Fruit fly (Drosophila melanogaster) whole organism, prepupa: ENCODE data around the gene Exn.
A peak's percentile ranks its signal among the peaks of the same experiment; 100 is the strongest.

Experiments used
- Blimp-1 ChIP-seq: fragments of 200-800 bp; sonication (Bioruptor generic); optimal IDR thresholded peaks from 3 replicates; lab custom pipeline; 2017; ENCODE audit warnings: missing biosample characterization, missing genetic modification characterization, mild to moderate bottlenecking, moderate library complexity, missing genetic modification reagents
- CG10631 ChIP-seq: fragments of 200-800 bp; sonication (Bioruptor generic); optimal IDR thresholded peaks from 2 replicates; lab custom pipeline; 2016; ENCODE audit warnings: missing biosample characterization, missing genetic modification characterization
- CG10669 ChIP-seq: fragments of 200-800 bp; sonication (Bioruptor generic); optimal IDR thresholded peaks from 3 replicates; lab custom pipeline; 2018; ENCODE audit warnings: missing biosample characterization, mild to moderate bottlenecking, missing genetic modification characterization, moderate library complexity
- CG11294 ChIP-seq: fragments of 200-800 bp; sonication (Bioruptor generic); IDR thresholded peaks from 2 replicates; pipeline ENCODE4 v1.3.6; 2022; ENCODE audit warnings: missing biosample characterization, missing genetic modification characterization
- CG15336 ChIP-seq: fragments of 200-800 bp; sonication (Bioruptor generic); IDR thresholded peaks from 2 replicates; pipeline ENCODE4 v1.3.6; 2022; ENCODE audit warnings: missing biosample characterization, missing genetic modification characterization
- CG16779 ChIP-seq: fragments of 200-800 bp; sonication (Bioruptor generic); optimal IDR thresholded peaks from 3 replicates; lab custom pipeline; 2017; ENCODE audit warnings: missing biosample characterization, mild to moderate bottlenecking, missing genetic modification characterization
- CG3032 ChIP-seq: fragments of 200-800 bp; optimal IDR thresholded peaks from 2 replicates; lab custom pipeline; 2019; ENCODE audit warnings: missing biosample characterization, mild to moderate bottlenecking, missing genetic modification characterization, moderate library complexity
- CG31627 ChIP-seq: fragments of 200-800 bp; sonication (Bioruptor generic); optimal IDR thresholded peaks from 3 replicates; lab custom pipeline; 2016; ENCODE audit warnings: missing biosample characterization, missing genetic modification characterization
- CG32006 ChIP-seq: fragments of 200-800 bp; sonication (Bioruptor generic); optimal IDR thresholded peaks from 3 replicates; lab custom pipeline; 2017; ENCODE audit warnings: missing biosample characterization, mild to moderate bottlenecking, missing genetic modification characterization
- CG34406 ChIP-seq: fragments of 200-800 bp; sonication (Bioruptor generic); optimal IDR thresholded peaks from 3 replicates; lab custom pipeline; 2016; ENCODE audit warnings: missing biosample characterization, missing genetic modification characterization
- CG3919 ChIP-seq: fragments of 200-800 bp; sonication (Bioruptor generic); optimal IDR thresholded peaks from 3 replicates; lab custom pipeline; 2016; ENCODE audit warnings: missing biosample characterization, missing genetic modification characterization
- CG4318 ChIP-seq: fragments of 200-800 bp; sonication (Bioruptor generic); optimal IDR thresholded peaks from 3 replicates; lab custom pipeline; 2017; ENCODE audit warnings: missing biosample characterization, mild to moderate bottlenecking, missing genetic modification characterization
- CG6808 ChIP-seq: fragments of 200-800 bp; sonication (Bioruptor generic); optimal IDR thresholded peaks from 3 replicates; lab custom pipeline; 2017; ENCODE audit warnings: missing biosample characterization, missing genetic modification characterization, mild to moderate bottlenecking, moderate library complexity, missing genetic modification reagents
- CG6854 ChIP-seq: fragments of 200-800 bp; sonication (Bioruptor generic); optimal IDR thresholded peaks from 2 replicates; lab custom pipeline; 2017; ENCODE audit warnings: missing biosample characterization, mild to moderate bottlenecking, missing genetic modification characterization
- CG7368 ChIP-seq: fragments of 200-800 bp; sonication (Bioruptor generic); optimal IDR thresholded peaks from 3 replicates; lab custom pipeline; 2016; ENCODE audit warnings: missing biosample characterization, missing genetic modification characterization
- CG8119 ChIP-seq: fragments of 200-800 bp; sonication (Bioruptor generic); IDR thresholded peaks from 3 replicates; pipeline ENCODE4 v1.3.6; 2022; ENCODE audit warnings: missing biosample characterization, missing genetic modification characterization
- CG8319 ChIP-seq: fragments of 200-800 bp; sonication (Bioruptor generic); optimal IDR thresholded peaks from 3 replicates; lab custom pipeline; 2016; ENCODE audit warnings: missing biosample characterization, missing genetic modification characterization
- CG8632 ChIP-seq: fragments of 200-800 bp; sonication (Bioruptor generic); optimal IDR thresholded peaks from 3 replicates; lab custom pipeline; 2016; ENCODE audit warnings: missing biosample characterization, missing genetic modification characterization
- CG9139 ChIP-seq: fragments of 200-800 bp; sonication (Bioruptor generic); optimal IDR thresholded peaks from 3 replicates; lab custom pipeline; 2017; ENCODE audit warnings: missing biosample characterization, mild to moderate bottlenecking, missing genetic modification characterization
- Eip75B ChIP-seq: fragments of 200-800 bp; sonication (Bioruptor generic); optimal IDR thresholded peaks from 3 replicates; lab custom pipeline; 2016; ENCODE audit warnings: missing biosample characterization, missing genetic modification characterization
- Eip78C ChIP-seq: fragments of 200-800 bp; sonication (Bioruptor generic); peaks from one replicate; lab custom pipeline; 2016; ENCODE audit warnings: missing biosample characterization, missing genetic modification characterization
- Eip93F ChIP-seq: fragments of 200-800 bp; sonication (Bioruptor generic); optimal IDR thresholded peaks from 2 replicates; lab custom pipeline; 2016; ENCODE audit warnings: missing biosample characterization, mild to moderate bottlenecking, missing genetic modification characterization
- Ets21C ChIP-seq: fragments of 200-800 bp; sonication (Bioruptor generic); optimal IDR thresholded peaks from 3 replicates; lab custom pipeline; 2016; ENCODE audit warnings: missing biosample characterization, missing genetic modification characterization
- Ets96B ChIP-seq: fragments of 200-800 bp; optimal IDR thresholded peaks from 2 replicates; lab custom pipeline; 2019; ENCODE audit warnings: missing biosample characterization, mild to moderate bottlenecking, missing genetic modification characterization, moderate library complexity
- Hr4 ChIP-seq: fragments of 200-800 bp; sonication (Bioruptor generic); optimal IDR thresholded peaks from 3 replicates; lab custom pipeline; 2016; ENCODE audit warnings: missing biosample characterization, missing genetic modification characterization
- Lpt ChIP-seq: fragments of 200-800 bp; sonication (Bioruptor generic); optimal IDR thresholded peaks from 3 replicates; lab custom pipeline; 2016; ENCODE audit warnings: missing biosample characterization, missing genetic modification characterization
- OdsH ChIP-seq: fragments of 200-800 bp; sonication (Bioruptor generic); optimal IDR thresholded peaks from 3 replicates; lab custom pipeline; 2016; ENCODE audit warnings: missing biosample characterization, missing genetic modification characterization
- Smox ChIP-seq: fragments of 200-800 bp; sonication (Bioruptor generic); optimal IDR thresholded peaks from 3 replicates; lab custom pipeline; 2016; ENCODE audit warnings: missing biosample characterization, missing genetic modification characterization
- Sox102F ChIP-seq: fragments of 200-800 bp; sonication (Bioruptor generic); optimal IDR thresholded peaks from 2 replicates; lab custom pipeline; 2016; ENCODE audit warnings: missing biosample characterization, mild to moderate bottlenecking, missing genetic modification characterization
- Sox14 ChIP-seq: fragments of 200-800 bp; sonication (Bioruptor generic); optimal IDR thresholded peaks from 3 replicates; lab custom pipeline; 2016; ENCODE audit warnings: missing biosample characterization, missing genetic modification characterization
- Sox15 ChIP-seq: fragments of 200-800 bp; sonication (Bioruptor generic); optimal IDR thresholded peaks from 3 replicates; lab custom pipeline; 2016; ENCODE audit warnings: missing biosample characterization, missing genetic modification characterization
- achi ChIP-seq: fragments of 200-800 bp; sonication (Bioruptor generic); optimal IDR thresholded peaks from 3 replicates; lab custom pipeline; 2016; ENCODE audit warnings: missing biosample characterization, missing genetic modification characterization
- cyc ChIP-seq: fragments of 200-800 bp; sonication (Bioruptor generic); optimal IDR thresholded peaks from 3 replicates; lab custom pipeline; 2016; ENCODE audit warnings: missing biosample characterization, missing genetic modification characterization
- dac ChIP-seq: fragments of 200-800 bp; sonication (Bioruptor generic); optimal IDR thresholded peaks from 2 replicates; lab custom pipeline; 2017; ENCODE audit warnings: missing biosample characterization, mild to moderate bottlenecking, missing genetic modification characterization
- dsx ChIP-seq: fragments of 200-800 bp; optimal IDR thresholded peaks from 3 replicates; lab custom pipeline; 2019; ENCODE audit warnings: missing biosample characterization, mild to moderate bottlenecking, missing genetic modification characterization, moderate library complexity; ENCODE audit not compliant: poor library complexity, severe bottlenecking
- eg ChIP-seq: fragments of 200-800 bp; sonication (Bioruptor generic); IDR thresholded peaks from 3 replicates; pipeline ENCODE4 v1.3.6; 2022; ENCODE audit warnings: missing biosample characterization, missing genetic modification characterization
- fd59A ChIP-seq: fragments of 200-800 bp; sonication (Bioruptor generic); optimal IDR thresholded peaks from 2 replicates; lab custom pipeline; 2017; ENCODE audit warnings: missing biosample characterization, mild to moderate bottlenecking, missing genetic modification characterization, missing genetic modification reagents
- fd85E ChIP-seq: fragments of 200-800 bp; sonication (Bioruptor generic); optimal IDR thresholded peaks from 3 replicates; lab custom pipeline; 2016; ENCODE audit warnings: missing biosample characterization, missing genetic modification characterization
- fkh ChIP-seq: fragments of 200-800 bp; sonication (Bioruptor generic); optimal IDR thresholded peaks from 3 replicates; lab custom pipeline; 2017; ENCODE audit warnings: missing biosample characterization, mild to moderate bottlenecking, missing genetic modification characterization, moderate library complexity
- lz ChIP-seq: fragments of 200-800 bp; sonication (Bioruptor generic); optimal IDR thresholded peaks from 3 replicates; lab custom pipeline; 2016; ENCODE audit warnings: missing biosample characterization, missing genetic modification characterization
- pdm3 ChIP-seq: fragments of 200-800 bp; sonication (Bioruptor generic); optimal IDR thresholded peaks from 3 replicates; lab custom pipeline; 2016; ENCODE audit warnings: missing biosample characterization, missing genetic modification characterization
- salr ChIP-seq, 2 experiments: fragments of 200-800 bp; sonication (Bioruptor generic); optimal IDR thresholded peaks; 3 replicates each; lab custom pipeline; 2016 to 2018; ENCODE audit warnings: missing biosample characterization in 2 of 2, missing genetic modification characterization in 2 of 2, mild to moderate bottlenecking in 1 of 2
- ss ChIP-seq, 2 experiments: fragments of 200-800 bp; sonication (Bioruptor generic); optimal IDR thresholded peaks; 2 replicates in 1 of 2; 3 replicates in 1 of 2; lab custom pipeline; 2017 to 2018; ENCODE audit warnings: mild to moderate bottlenecking in 2 of 2, missing biosample characterization in 2 of 2, missing genetic modification characterization in 2 of 2, moderate library complexity in 1 of 2
- svp ChIP-seq: fragments of 200-800 bp; sonication (Bioruptor generic); peaks from one replicate; lab custom pipeline; 2016; ENCODE audit warnings: missing biosample characterization, missing genetic modification characterization
- vri ChIP-seq: fragments of 200-800 bp; sonication (Bioruptor generic); optimal IDR thresholded peaks from 3 replicates; lab custom pipeline; 2016; ENCODE audit warnings: missing biosample characterization, mild to moderate bottlenecking, missing genetic modification characterization

The Exn gene

dm6 chr3L:16955219-16956002 is 14.4 kb upstream of the Exn start (continued):
- TF ChIP-seq achi (GFP tag; lab: Kevin White, UChicago): no peak
- 0 out of 3 replicates have a peak, but pooled peaks have one; percentile 18 for TF ChIP-seq CG8119 (GFP tag; lab: Robert Waterston, UW)
- no peak for TF ChIP-seq svp
- no peak for TF ChIP-seq ss (GFP tag; optimal IDR thresholded peaks at IDR 0.05; lab: Kevin White, UChicago)
- TF ChIP-seq OdsH: no peak
- no peak for TF ChIP-seq Smox (GFP tag; lab: Kevin White, UChicago)
- TF ChIP-seq fd85E: no peak
- no peak for TF ChIP-seq Ets21C (GFP tag; lab: Kevin White, UChicago)
- peak; percentile 1 for TF ChIP-seq fkh
- no peak for TF ChIP-seq Sox15
- no peak for TF ChIP-seq salr (GFP tag; optimal IDR thresholded peaks at IDR 0.05; lab: Kevin White, UChicago)
- TF ChIP-seq CG34406 (GFP tag; lab: Kevin White, UChicago): no peak
- no peak for TF ChIP-seq fd59A (GFP tag; lab: Kevin White, UChicago)
- peak; percentile 24 for TF ChIP-seq Blimp-1 (GFP tag; lab: Kevin White, UChicago)
- TF ChIP-seq CG10631 (GFP tag; lab: Kevin White, UChicago): no peak
- peak; percentile 60 for TF ChIP-seq vri (GFP tag; lab: Kevin White, UChicago)
- TF ChIP-seq CG8319: no peak
- TF ChIP-seq dsx (GFP tag; lab: Kevin White, UChicago): no peak
- no peak for TF ChIP-seq eg
- TF ChIP-seq CG15336 (GFP tag; lab: Robert Waterston, UW): no peak
- no peak for TF ChIP-seq Lpt
- no peak for TF ChIP-seq CG7368
- TF ChIP-seq CG6854 (GFP tag; lab: Kevin White, UChicago): no peak
- TF ChIP-seq CG9139 (GFP tag; lab: Kevin White, UChicago): no peak
- no peak for TF ChIP-seq CG32006
- TF ChIP-seq pdm3 (GFP tag; lab: Kevin White, UChicago): no peak
- TF ChIP-seq CG31627 (GFP tag; lab: Kevin White, UChicago): peak; percentile 28
- TF ChIP-seq cyc (GFP tag; lab: Kevin White, UChicago): peak; percentile 41
- TF ChIP-seq Eip75B (GFP tag; lab: Kevin White, UChicago): no peak
- no peak for TF ChIP-seq Hr4
- TF ChIP-seq, all 60 proteins: peak for 12

dm6 chr3L:16956003-16956767 is 13.6 kb upstream of the Exn start:
- TF ChIP-seq CG15336 (GFP tag; lab: Robert Waterston, UW) (no peak), CG4318 (GFP tag; lab: Kevin White, UChicago) (no peak), Sox102F (no peak), eg (peak; percentile 64; the same call in 2 of the 3 replicates), lz (GFP tag; lab: Kevin White, UChicago) (no peak), Lpt (peak; percentile 16), dac (no peak), Eip78C (peak; percentile 57), salr (GFP tag; optimal IDR thresholded peaks at IDR 0.05; lab: Kevin White, UChicago) (peak in 1 of 2 experiments; percentile 56), CG6808 (GFP tag; lab: Kevin White, UChicago) (peak; percentile 3), CG10631 (GFP tag; lab: Kevin White, UChicago) (no peak), Ets96B (tag; lab: Kevin White, UChicago) (peak; percentile 0), dsx (GFP tag; lab: Kevin White, UChicago) (no peak), CG8632 (GFP tag; lab: Kevin White, UChicago) (peak; percentile 29), achi (GFP tag; lab: Kevin White, UChicago) (peak; percentile 1), CG16779 (no peak), vri (GFP tag; lab: Kevin White, UChicago) (no peak), Sox14 (no peak), CG3919 (GFP tag; lab: Kevin White, UChicago) (peak; percentile 18), OdsH (peak; percentile 10), ss (GFP tag; optimal IDR thresholded peaks at IDR 0.05; lab: Kevin White, UChicago) (peak in 1 of 2 experiments; percentile 53), Sox15 (no peak), fd59A (GFP tag; lab: Kevin White, UChicago) (peak; percentile 23), CG10669 (GFP tag; lab: Kevin White, UChicago) (peak; percentile 40), CG3032 (tag; lab: Kevin White, UChicago) (peak; percentile 47), CG11294 (GFP tag; lab: Robert Waterston, UW) (0 out of 2 replicates have a peak, but pooled peaks have one; percentile 18), Smox (GFP tag; lab: Kevin White, UChicago) (peak; percentile 8), Eip93F (GFP tag; lab: Kevin White, UChicago) (no peak), cyc (GFP tag; lab: Kevin White, UChicago) (no peak), CG9139 (GFP tag; lab: Kevin White, UChicago) (no peak)
